Fruit fly (Drosophila melanogaster): ENCODE results near the gene CG9541.

- TF ChIP-seq h (optimal IDR thresholded peaks at IDR 0.05) (no peak), Sin3A (optimal IDR thresholded peaks at IDR 0.05) (no peak), psq (optimal IDR thresholded peaks at IDR 0.05) (no peak), ttk (optimal IDR thresholded peaks at IDR 0.05) (no peak), Myc (optimal IDR thresholded peaks at IDR 0.05) (no peak)
Observed at dm6 chr2L:8947989-8948388, 27.2 kb downstream of the CG9541 start.
